Fruit fly (Drosophila melanogaster): ENCODE data around the gene whe.

Gene whe

DNA sequence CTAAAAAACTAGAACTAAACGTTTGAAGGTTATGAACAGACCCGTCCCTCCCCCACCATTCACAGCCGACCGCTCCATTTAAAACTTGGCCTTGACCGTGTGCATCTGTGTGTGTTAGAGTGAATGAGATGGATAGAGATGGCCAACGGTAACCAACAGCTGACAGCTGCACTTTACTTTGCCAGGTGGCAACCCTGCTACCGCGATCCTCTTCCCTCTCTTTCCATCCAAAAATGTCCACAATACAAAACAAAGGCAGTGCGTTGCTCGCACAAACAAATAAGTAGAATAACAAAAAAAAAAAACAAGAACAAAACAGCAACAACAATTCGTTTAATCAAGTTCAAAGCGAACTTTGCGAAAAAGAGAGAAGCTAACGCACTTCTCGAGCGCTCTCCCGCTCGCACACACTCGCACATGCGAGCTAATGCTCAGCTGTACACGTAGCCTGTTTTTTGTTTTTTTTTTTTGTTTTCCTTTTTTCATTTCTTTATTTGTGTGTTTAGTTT is 34.1 kb downstream of the whe start (continued):
- TF ChIP-seq bsh (GFP tag; optimal IDR thresholded peaks at IDR 0.05) (peak in 1 of 2 experiments; percentile 30), CG8478 (optimal IDR thresholded peaks at IDR 0.05) (peak; percentile 33), Doc2 (GFP tag; IDR thresholded peaks at IDR 0.05) (no peak), CG32772 (GFP tag; IDR thresholded peaks at IDR 0.05) (0 out of 2 replicates have a peak, but pooled peaks have one; percentile 7), CG10565 (GFP tag; optimal IDR thresholded peaks at IDR 0.05) (no peak), B-H2 (GFP tag; optimal IDR thresholded peaks at IDR 0.05) (peak; percentile 25), CG3407 (GFP tag; optimal IDR thresholded peaks at IDR 0.05) (no peak), CG13424 (tag; optimal IDR thresholded peaks at IDR 0.05) (no peak), run (tag; optimal IDR thresholded peaks at IDR 0.05) (no peak), crp (GFP tag; optimal IDR thresholded peaks at IDR 0.05) (peak in 1 of 2 experiments; percentile 84), CG15269 (tag; optimal IDR thresholded peaks at IDR 0.05) (no peak), tap (tag; optimal IDR thresholded peaks at IDR 0.05) (no peak), phol (tag; optimal IDR thresholded peaks at IDR 0.05) (peak; percentile 4), Usf (GFP tag; optimal IDR thresholded peaks at IDR 0.05) (no peak), ase (GFP tag; IDR thresholded peaks at IDR 0.05) (0 out of 3 replicates have a peak, but pooled peaks have one; percentile 21), HLH4C (GFP tag; IDR thresholded peaks at IDR 0.05; ENCODE audit: partially characterized antibody) (0 out of 3 replicates have a peak, but pooled peaks have one; percentile 10), tup (GFP tag; optimal IDR thresholded peaks at IDR 0.05) (no peak), CG12104 (GFP tag; optimal IDR thresholded peaks at IDR 0.05) (no peak), Ssrp (tag; optimal IDR thresholded peaks at IDR 0.05) (no peak), Sry-δ (GFP tag; optimal IDR thresholded peaks at IDR 0.05) (peak; percentile 35), Blimp-1 (GFP tag; optimal IDR thresholded peaks at IDR 0.05) (no peak), da (GFP tag; optimal IDR thresholded peaks at IDR 0.05) (peak; percentile 76), ab (GFP tag; optimal IDR thresholded peaks at IDR 0.05) (no peak), CG12236 (GFP tag; optimal IDR thresholded peaks at IDR 0.05) (no peak), HmgZ (tag; optimal IDR thresholded peaks at IDR 0.05) (peak; percentile 36), ash1 (GFP tag; optimal IDR thresholded peaks at IDR 0.05) (no peak), crc (GFP tag; optimal IDR thresholded peaks at IDR 0.05) (no peak), CG13287 (GFP tag; IDR thresholded peaks at IDR 0.05; ENCODE audit: partially characterized antibody) (peak; percentile 20; the same call in 1 of the 2 replicates), CG8089 (GFP tag; optimal IDR thresholded peaks at IDR 0.05) (no peak), so (GFP tag; IDR thresholded peaks at IDR 0.05) (no peak), Med (GFP tag) (peak; percentile 32), cg (GFP tag; optimal IDR thresholded peaks at IDR 0.05) (peak; percentile 77), peb (GFP tag; IDR thresholded peaks at IDR 0.05) (no peak), CG7357 (GFP tag; IDR thresholded peaks at IDR 0.05) (0 out of 3 replicates have a peak, but pooled peaks have one; percentile 31), fru (optimal IDR thresholded peaks at IDR 0.05) (no peak), Ets65A (GFP tag) (no peak), CG3838 (GFP tag; optimal IDR thresholded peaks at IDR 0.05) (no peak), CG14014 (GFP tag; IDR thresholded peaks at IDR 0.05) (no peak), pzg (GFP tag; optimal IDR thresholded peaks at IDR 0.05) (peak; percentile 17), slou (GFP tag; optimal IDR thresholded peaks at IDR 0.05) (no peak), nom (GFP tag; optimal IDR thresholded peaks at IDR 0.05) (peak; percentile 11), CG5180 (GFP tag; optimal IDR thresholded peaks at IDR 0.05) (no peak), dan (GFP tag; IDR thresholded peaks at IDR 0.05) (no peak), sqz (GFP tag; optimal IDR thresholded peaks at IDR 0.05) (peak; percentile 22), CG10462 (GFP tag; optimal IDR thresholded peaks at IDR 0.05) (no peak), gcm (GFP tag; optimal IDR thresholded peaks at IDR 0.05) (no peak), CG11085 (GFP tag; IDR thresholded peaks at IDR 0.05) (no peak), Sox100B (GFP tag; optimal IDR thresholded peaks at IDR 0.05) (no peak), CG18599 (GFP tag; optimal IDR thresholded peaks at IDR 0.05) (no peak), CG3163 (GFP tag; optimal IDR thresholded peaks at IDR 0.05) (no peak), Dll (GFP tag; IDR thresholded peaks at IDR 0.05; ENCODE audit: partially characterized antibody) (no peak)

Measured in whole organism, embryonic.